Fruit fly (Drosophila melanogaster): ENCODE data around the gene Lon.

Lon gene

dm6 chr3L:19630701-19631100 lies 18.7 kb upstream of the Lon start (continued):
- TF ChIP-seq CG1621 (tag; optimal IDR thresholded peaks at IDR 0.05) = no peak
- no peak for TF ChIP-seq Sox14 (GFP tag; optimal IDR thresholded peaks at IDR 0.05)
- TF ChIP-seq topi (GFP tag; optimal IDR thresholded peaks at IDR 0.05) = no peak
- TF ChIP-seq CG31627 (GFP tag; optimal IDR thresholded peaks at IDR 0.05) = peak; percentile 13
- no peak for TF ChIP-seq dac (GFP tag; optimal IDR thresholded peaks at IDR 0.05)

DNA sequence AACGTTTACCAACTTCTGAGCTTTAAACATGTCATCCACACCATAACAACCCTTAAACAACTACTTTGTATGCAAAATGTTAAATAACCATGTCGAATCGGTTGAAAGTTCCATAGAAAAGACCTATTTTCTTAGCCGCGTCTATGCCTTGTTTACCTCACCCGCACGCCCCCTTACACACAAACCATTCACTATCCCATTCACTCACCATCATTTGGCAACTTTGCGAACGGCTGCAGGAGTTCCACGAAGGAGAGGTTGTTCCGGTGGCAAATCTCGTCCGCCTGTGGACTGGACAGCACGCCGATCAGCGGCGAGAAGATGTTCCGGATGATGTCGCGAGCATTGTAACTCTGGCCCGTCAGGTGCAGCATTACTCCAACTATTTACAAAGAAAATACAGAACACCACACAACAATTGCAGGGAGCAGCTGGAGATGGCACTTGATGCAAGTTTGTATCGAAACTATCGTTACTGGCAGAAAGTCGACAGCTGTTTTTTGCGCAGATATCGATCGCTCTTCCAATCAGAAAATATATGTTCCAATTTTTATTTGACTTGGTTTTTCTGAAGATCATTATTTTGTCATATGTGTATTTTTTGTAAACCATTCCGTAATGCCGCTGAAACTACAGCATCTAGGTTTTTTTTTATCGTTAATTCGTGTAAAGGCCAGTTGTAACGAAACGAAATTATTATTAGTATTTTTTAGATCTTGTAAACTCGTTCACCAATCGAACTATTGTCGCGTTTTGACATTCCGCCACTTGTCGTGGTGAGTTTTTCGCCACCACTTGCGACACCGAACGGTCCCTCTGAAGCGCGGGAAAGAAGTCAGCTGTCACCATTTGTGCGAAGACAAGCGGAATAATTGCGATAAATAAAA lies 6.3 kb upstream of the Lon start, which contains the start of gene asf1:
asf1 (plus strand) TSS at position 823 of the 887 bp plus-strand sequence.
- TF ChIP-seq CG10669 (GFP tag; optimal IDR thresholded peaks at IDR 0.05) (no peak), esn (GFP tag; optimal IDR thresholded peaks at IDR 0.05) (peak; percentile 27), Sox14 (GFP tag; optimal IDR thresholded peaks at IDR 0.05) (no peak), Eip78C (GFP tag) (peak; percentile 39), dsx (GFP tag; optimal IDR thresholded peaks at IDR 0.05; ENCODE audit: poor library complexity, severe bottlenecking) (peak; percentile 92), net (GFP tag; optimal IDR thresholded peaks at IDR 0.05) (no peak), fkh (GFP tag; optimal IDR thresholded peaks at IDR 0.05) (peak; percentile 69), CG15336 (GFP tag; IDR thresholded peaks at IDR 0.05) (0 out of 2 replicates have a peak, but pooled peaks have one; percentile 13), CG1621 (tag; optimal IDR thresholded peaks at IDR 0.05) (no peak), achi (GFP tag; optimal IDR thresholded peaks at IDR 0.05) (peak; percentile 66), CG8119 (GFP tag; IDR thresholded peaks at IDR 0.05) (peak; percentile 38; the same call in 1 of the 3 replicates), cyc (GFP tag; optimal IDR thresholded peaks at IDR 0.05) (peak; percentile 23)

- TF ChIP-seq Hr4 (GFP tag; optimal IDR thresholded peaks at IDR 0.05) = no peak
- TF ChIP-seq OdsH (GFP tag; optimal IDR thresholded peaks at IDR 0.05) = no peak
- no peak for TF ChIP-seq CG7368 (GFP tag; optimal IDR thresholded peaks at IDR 0.05)
- no peak for TF ChIP-seq Hr39 (GFP tag; optimal IDR thresholded peaks at IDR 0.05)
- no peak for TF ChIP-seq eg (GFP tag; IDR thresholded peaks at IDR 0.05)
Measured at dm6 chr3L:19605974-19606497, 6.0 kb downstream of the Lon start, which contains the start of the genes lush and CG9372. lush (minus strand) TSS chr3L:19606090. CG9372 (plus strand) TSS chr3L:19606208.

DNA sequence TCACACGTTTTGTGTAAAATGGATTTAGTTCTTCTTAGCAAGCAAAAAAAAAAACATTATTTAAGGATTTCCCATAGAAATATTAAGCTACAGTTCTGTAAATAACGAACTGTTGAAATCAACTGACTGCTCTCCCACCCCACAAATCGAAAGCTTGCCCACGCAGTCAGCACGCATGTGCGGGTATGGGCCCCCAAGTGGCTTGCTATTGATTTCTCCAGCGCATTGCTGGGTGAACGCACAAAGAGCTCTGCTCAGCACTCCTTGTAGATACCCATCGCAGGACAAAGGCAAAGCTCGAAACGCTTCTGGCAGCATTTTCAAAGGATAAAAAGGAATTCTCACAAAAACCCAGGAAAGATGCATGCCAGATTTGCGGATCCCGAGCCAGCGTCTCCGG lies 10.6 kb downstream of the Lon start, which contains the start of gene CG9368:
CG9368 (plus strand) TSS at position 221 of the 400 bp plus-strand sequence.
- TF ChIP-seq salr (GFP tag; optimal IDR thresholded peaks at IDR 0.05) = no peak
- TF ChIP-seq ss (GFP tag; optimal IDR thresholded peaks at IDR 0.05) = no peak
- no peak for TF ChIP-seq Met (GFP tag; optimal IDR thresholded peaks at IDR 0.05)
- no peak for TF ChIP-seq eg (GFP tag; IDR thresholded peaks at IDR 0.05)
- TF ChIP-seq CG11294 (GFP tag; IDR thresholded peaks at IDR 0.05) = no peak
- TF ChIP-seq CG15336 (GFP tag; IDR thresholded peaks at IDR 0.05) = no peak
- no peak for TF ChIP-seq svp (GFP tag)
- no peak for TF ChIP-seq Sox102F (GFP tag; optimal IDR thresholded peaks at IDR 0.05)

dm6 chr3L:19598369-19599148 lies 13.4 kb downstream of the Lon start, which contains the start of the genes ash1 and Taf6:
ash1 (minus strand) TSS chr3L:19598755.
Taf6 (plus strand) TSS chr3L:19599088.
- TF ChIP-seq vri (GFP tag; optimal IDR thresholded peaks at IDR 0.05) (no peak), esn (GFP tag; optimal IDR thresholded peaks at IDR 0.05) (no peak), fkh (GFP tag; optimal IDR thresholded peaks at IDR 0.05) (no peak), salr (GFP tag; optimal IDR thresholded peaks at IDR 0.05) (no peak), OdsH (GFP tag; optimal IDR thresholded peaks at IDR 0.05) (no peak), CG3032 (tag; optimal IDR thresholded peaks at IDR 0.05) (no peak), Eip93F (GFP tag; optimal IDR thresholded peaks at IDR 0.05) (peak; percentile 13), CG8319 (GFP tag; optimal IDR thresholded peaks at IDR 0.05) (no peak), CG10631 (GFP tag; optimal IDR thresholded peaks at IDR 0.05) (no peak), Blimp-1 (GFP tag; optimal IDR thresholded peaks at IDR 0.05) (peak; percentile 89)

All from whole organism, prepupa.